Worm (Caenorhabditis elegans): ENCODE measurements around the gene srt-41.

Gene srt-41

ce11 chrV:1779994-1780393 lies 22.9 kb downstream of the srt-41 start:
- TF ChIP-seq nhr-76 (tag; optimal IDR thresholded peaks at IDR 0.05) (no peak), mab-5 (tag; optimal IDR thresholded peaks at IDR 0.05) (no peak), nhr-237 (tag; optimal IDR thresholded peaks at IDR 0.05) (no peak), cnd-1 (tag; optimal IDR thresholded peaks at IDR 0.05) (no peak), nhr-28 (tag; optimal IDR thresholded peaks at IDR 0.05) (no peak), sptf-1 (tag; optimal IDR thresholded peaks at IDR 0.05) (no peak), bed-3 (GFP tag; optimal IDR thresholded peaks at IDR 0.05) (no peak), elt-1 (tag; optimal IDR thresholded peaks at IDR 0.05; ENCODE audit: borderline replicate concordance, insufficient read depth) (no peak), lin-32 (GFP tag; optimal IDR thresholded peaks at IDR 0.05) (no peak), flh-1 (GFP tag; optimal IDR thresholded peaks at IDR 0.05) (no peak), ztf-11 (tag; optimal IDR thresholded peaks at IDR 0.05) (no peak), unc-39 (tag; optimal IDR thresholded peaks at IDR 0.05) (no peak), sem-2 (GFP tag; optimal IDR thresholded peaks at IDR 0.05) (no peak), M03D4.4 (tag; optimal IDR thresholded peaks at IDR 0.05) (no peak)

- TF ChIP-seq ham-2 (GFP tag; optimal IDR thresholded peaks at IDR 0.05) (no peak), elt-1 (tag; optimal IDR thresholded peaks at IDR 0.05; ENCODE audit: borderline replicate concordance, insufficient read depth) (no peak), M03D4.4 (tag; optimal IDR thresholded peaks at IDR 0.05) (no peak), nhr-12 (tag; optimal IDR thresholded peaks at IDR 0.05) (no peak), snpc-4 (tag; optimal IDR thresholded peaks at IDR 0.05) (no peak), nhr-237 (tag; optimal IDR thresholded peaks at IDR 0.05) (no peak), elt-3 (tag; optimal IDR thresholded peaks at IDR 0.05) (no peak), ztf-11 (tag; optimal IDR thresholded peaks at IDR 0.05) (no peak), hlh-1 (tag; optimal IDR thresholded peaks at IDR 0.05) (no peak), bed-3 (GFP tag; optimal IDR thresholded peaks at IDR 0.05) (no peak), nhr-76 (tag; optimal IDR thresholded peaks at IDR 0.05) (no peak), mls-2 (tag; optimal IDR thresholded peaks at IDR 0.05) (no peak), unc-120 (tag; optimal IDR thresholded peaks at IDR 0.05; ENCODE audit: poor library complexity, severe bottlenecking) (no peak), unc-62 (GFP tag; optimal IDR thresholded peaks at IDR 0.05) (no peak), lin-32 (GFP tag; optimal IDR thresholded peaks at IDR 0.05) (no peak), sptf-1 (tag; optimal IDR thresholded peaks at IDR 0.05) (no peak)
Observed at ce11 chrV:1779136-1779535, 23.8 kb downstream of the srt-41 start, which contains the start of gene F36H9.4. Gene F36H9.4 (minus strand): TSS chrV:1779236.

DNA sequence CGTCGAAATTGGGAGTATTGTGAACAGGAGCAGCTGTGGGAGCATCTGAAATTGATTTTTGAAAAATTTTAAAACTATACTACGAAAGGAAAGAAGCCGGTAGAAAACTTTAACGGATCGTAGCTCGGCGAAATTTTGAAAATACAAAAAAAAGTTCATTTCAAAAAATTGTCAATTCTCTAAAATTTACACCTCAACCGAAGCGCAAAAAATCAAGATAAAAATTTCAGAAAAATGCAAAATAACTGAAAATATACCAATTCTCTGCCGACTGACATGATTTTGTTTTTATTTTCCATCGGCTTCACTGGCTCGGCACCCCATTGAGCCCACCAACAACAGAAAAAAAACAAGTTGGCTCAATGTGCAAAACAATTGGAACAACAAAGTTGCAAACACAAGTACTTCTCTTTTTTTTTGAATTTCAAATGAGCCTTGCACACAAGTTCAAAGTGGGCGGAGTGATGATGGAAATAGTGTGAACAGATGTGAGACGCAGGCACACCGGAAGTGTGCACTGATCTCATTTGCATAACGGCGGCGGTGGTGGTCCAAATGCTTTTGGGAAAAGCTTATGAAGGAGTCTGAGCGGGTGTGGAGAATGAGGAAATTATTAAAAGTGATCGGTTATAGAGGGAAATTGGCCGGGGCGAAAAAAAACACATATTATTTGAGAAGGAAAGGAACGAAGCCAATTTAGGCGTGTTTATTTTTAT lies 27.9 kb downstream of the srt-41 start, which contains the start of gene F36H9.7:
Gene F36H9.7 (minus strand): TSS at position 51 of the 716 bp plus-strand sequence.
- TF ChIP-seq sptf-1 (tag; optimal IDR thresholded peaks at IDR 0.05) (no peak), ces-1 (GFP tag; optimal IDR thresholded peaks at IDR 0.05) (peak; percentile 78)

ce11 chrV:1773120-1773519 lies 29.8 kb downstream of the srt-41 start:
- no peak for TF ChIP-seq elt-1 (tag; optimal IDR thresholded peaks at IDR 0.05; ENCODE audit: borderline replicate concordance, insufficient read depth)
- no peak for TF ChIP-seq ceh-83 (GFP tag; optimal IDR thresholded peaks at IDR 0.05)
- TF ChIP-seq ceh-43 (GFP tag; optimal IDR thresholded peaks at IDR 0.05), result no peak
- TF ChIP-seq nhr-2 (tag; optimal IDR thresholded peaks at IDR 0.05), result no peak
- TF ChIP-seq unc-39 (tag; optimal IDR thresholded peaks at IDR 0.05), result no peak
- no peak for TF ChIP-seq ztf-11 (tag; optimal IDR thresholded peaks at IDR 0.05)
- no peak for TF ChIP-seq unc-120 (tag; optimal IDR thresholded peaks at IDR 0.05; ENCODE audit: poor library complexity, severe bottlenecking)
- TF ChIP-seq mls-2 (tag; optimal IDR thresholded peaks at IDR 0.05), result no peak
- no peak for TF ChIP-seq tbx-8 (GFP tag; optimal IDR thresholded peaks at IDR 0.05)
- TF ChIP-seq lin-32 (GFP tag; optimal IDR thresholded peaks at IDR 0.05), result no peak
- no peak for TF ChIP-seq unc-62 (GFP tag; optimal IDR thresholded peaks at IDR 0.05)
- TF ChIP-seq zip-8 (tag; optimal IDR thresholded peaks at IDR 0.05), result no peak
- no peak for TF ChIP-seq lin-13 (tag; optimal IDR thresholded peaks at IDR 0.05)
- no peak for TF ChIP-seq M03D4.4 (tag; optimal IDR thresholded peaks at IDR 0.05)
- TF ChIP-seq bed-3 (GFP tag; optimal IDR thresholded peaks at IDR 0.05), result no peak
- no peak for TF ChIP-seq cnd-1 (tag; optimal IDR thresholded peaks at IDR 0.05)
- TF ChIP-seq hlh-1 (tag; optimal IDR thresholded peaks at IDR 0.05), result no peak

DNA sequence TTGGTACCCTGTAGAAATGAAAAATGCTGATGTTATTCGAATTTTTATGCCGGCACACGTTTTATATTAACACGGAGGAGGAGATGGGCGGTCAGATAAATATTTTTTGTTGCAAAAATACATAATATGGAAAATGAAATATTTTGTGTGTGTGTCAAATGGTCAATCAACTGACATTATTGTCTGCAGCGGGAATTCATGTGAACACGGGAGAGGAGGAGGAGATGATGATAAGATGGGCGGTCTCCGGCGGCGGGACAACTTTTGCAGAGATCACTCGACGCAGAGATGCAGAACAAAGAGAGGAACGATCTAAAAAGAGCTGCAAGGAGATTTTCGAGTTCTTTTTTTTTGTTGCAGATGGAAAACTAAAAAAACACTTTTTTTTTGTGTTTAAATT lies 31.2 kb downstream of the srt-41 start, which contains the start of gene dhs-13:
Gene dhs-13 (minus strand): TSS at position 8 of the 400 bp plus-strand sequence.
- TF ChIP-seq elt-1 (tag; optimal IDR thresholded peaks at IDR 0.05; ENCODE audit: borderline replicate concordance, insufficient read depth), result peak; percentile 13
- TF ChIP-seq hlh-1 (tag; optimal IDR thresholded peaks at IDR 0.05), result no peak
- no peak for TF ChIP-seq nhr-237 (tag; optimal IDR thresholded peaks at IDR 0.05)
- peak; percentile 23 for TF ChIP-seq unc-120 (tag; optimal IDR thresholded peaks at IDR 0.05; ENCODE audit: poor library complexity, severe bottlenecking)

Data from whole organism, mixed stage, embryonic.